Fruit fly (Drosophila melanogaster): ENCODE measurements around the gene SPARC.

DNA sequence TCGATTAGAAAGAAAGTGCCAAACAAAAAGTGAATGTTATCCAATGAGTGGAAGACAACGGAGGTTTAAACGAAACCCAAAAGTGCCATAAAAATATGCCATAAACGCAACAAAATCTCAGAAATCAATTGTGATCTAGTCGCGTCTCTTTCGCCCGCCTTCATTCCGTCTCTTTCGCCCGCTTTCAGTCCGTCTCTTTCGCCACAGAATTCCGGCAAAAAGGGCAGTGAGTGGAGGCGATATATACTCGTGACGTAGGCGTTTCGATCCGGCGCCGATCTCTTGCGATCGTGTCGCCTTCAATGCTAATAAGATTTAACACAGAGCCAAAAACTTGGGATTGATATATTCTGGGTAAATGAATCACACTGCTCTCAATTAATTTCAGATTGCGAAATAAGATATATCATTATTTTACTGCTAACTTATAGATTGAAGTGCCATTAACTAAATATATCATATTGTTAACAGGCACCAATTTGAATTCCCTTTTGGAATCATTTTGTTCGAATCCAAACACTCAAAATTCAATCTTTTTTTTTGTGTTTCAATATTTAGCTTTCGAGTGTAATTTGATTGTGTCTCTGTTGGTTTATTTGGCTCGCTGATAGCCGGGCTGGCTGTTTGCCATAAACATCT, 16.4 kb upstream of the SPARC start:
- TF ChIP-seq Hr83 (GFP tag; optimal IDR thresholded peaks at IDR 0.05; ENCODE audit: poor library complexity, severe bottlenecking) (no peak), pan (optimal IDR thresholded peaks at IDR 0.05) (no peak), brk (GFP tag; optimal IDR thresholded peaks at IDR 0.05) (no peak), Dfd (GFP tag; optimal IDR thresholded peaks at IDR 0.05) (no peak), br (GFP tag; optimal IDR thresholded peaks at IDR 0.05) (peak; percentile 62), Hnf4 (GFP tag; optimal IDR thresholded peaks at IDR 0.05) (peak; percentile 44), fru (GFP tag; optimal IDR thresholded peaks at IDR 0.05) (peak; percentile 64), CG32264 (GFP tag; optimal IDR thresholded peaks at IDR 0.05) (peak; percentile 13), HLH106 (tag; optimal IDR thresholded peaks at IDR 0.05) (peak; percentile 66), dl (GFP tag; optimal IDR thresholded peaks at IDR 0.05; ENCODE audit: insufficient read depth in 1 of 2, partially characterized antibody in 2 of 2) (no peak)
